Worm (Caenorhabditis elegans) whole organism, mixed stage, embryonic: ENCODE measurements around the gene K09B11.5.

ENCODE experiments used
- M03D4.4 ChIP-seq: sonication (generic microtip); optimal IDR thresholded peaks from 2 replicates; lab custom pipeline; 2017; ENCODE audit warnings: mild to moderate bottlenecking, missing genetic modification characterization, missing compliant biosample characterization
- bed-3 ChIP-seq: fragments of 200-800 bp; sonication (Bioruptor generic); optimal IDR thresholded peaks from 3 replicates; lab custom pipeline; 2018; ENCODE audit warnings: mild to moderate bottlenecking, missing genetic modification characterization, moderate library complexity, missing compliant biosample characterization
- blmp-1 ChIP-seq: fragments of 150-350 bp; optimal IDR thresholded peaks from 2 replicates; lab custom pipeline; 2014; ENCODE audit warnings: missing biosample characterization, missing genetic modification characterization
- ceh-39 ChIP-seq: fragments of 150-350 bp; optimal IDR thresholded peaks from 2 replicates; lab custom pipeline; 2014; ENCODE audit warnings: missing biosample characterization, missing genetic modification characterization
- ceh-43 ChIP-seq: fragments of 200-800 bp; sonication (Bioruptor generic); optimal IDR thresholded peaks from 2 replicates; lab custom pipeline; 2018; ENCODE audit warnings: mild to moderate bottlenecking, missing genetic modification characterization, moderate library complexity, missing compliant biosample characterization
- ceh-83 ChIP-seq: fragments of 200-800 bp; sonication (Bioruptor generic); optimal IDR thresholded peaks from 2 replicates; lab custom pipeline; 2018; ENCODE audit warnings: mild to moderate bottlenecking, missing genetic modification characterization, missing compliant biosample characterization
- ces-1 ChIP-seq: fragments of 150-350 bp; optimal IDR thresholded peaks from 2 replicates; lab custom pipeline; 2014; ENCODE audit warnings: missing biosample characterization, missing genetic modification reagents, missing genetic modification characterization
- cnd-1 ChIP-seq: fragments of 200-800 bp; sonication (Bioruptor generic); optimal IDR thresholded peaks from 2 replicates; lab custom pipeline; 2018; ENCODE audit warnings: mild to moderate bottlenecking, missing genetic modification characterization, missing compliant biosample characterization
- drap-1 ChIP-seq: fragments of 200-800 bp; sonication (Bioruptor generic); optimal IDR thresholded peaks from 3 replicates; lab custom pipeline; 2018; ENCODE audit warnings: mild to moderate bottlenecking, missing genetic modification characterization, missing compliant biosample characterization
- elt-1 ChIP-seq: sonication (generic microtip); optimal IDR thresholded peaks from 2 replicates; lab custom pipeline; 2017; ENCODE audit warnings: missing genetic modification characterization, mild to moderate bottlenecking, missing compliant biosample characterization, antibody characterized with exemption, moderate library complexity, borderline replicate concordance; ENCODE audit not compliant: insufficient read depth
- elt-3 ChIP-seq: fragments of 150-350 bp; optimal IDR thresholded peaks from 2 replicates; lab custom pipeline; 2014; ENCODE audit warnings: missing biosample characterization, missing genetic modification characterization
- flh-1 ChIP-seq: fragments of 200-800 bp; sonication (Bioruptor generic); optimal IDR thresholded peaks from 2 replicates; lab custom pipeline; 2018; ENCODE audit warnings: mild to moderate bottlenecking, missing genetic modification characterization, moderate library complexity, missing compliant biosample characterization
- ham-2 ChIP-seq: fragments of 200-800 bp; sonication (Bioruptor generic); optimal IDR thresholded peaks from 2 replicates; lab custom pipeline; 2018; ENCODE audit warnings: mild to moderate bottlenecking, missing genetic modification characterization, missing compliant biosample characterization
- hlh-1 ChIP-seq: fragments of 150-350 bp; optimal IDR thresholded peaks from 2 replicates; lab custom pipeline; 2014; ENCODE audit warnings: missing biosample characterization, missing genetic modification reagents, missing genetic modification characterization
- lin-13 ChIP-seq: fragments of 150-350 bp; optimal IDR thresholded peaks from 2 replicates; lab custom pipeline; 2014; ENCODE audit warnings: missing biosample characterization, missing genetic modification characterization
- lin-32 ChIP-seq: fragments of 200-800 bp; sonication (Bioruptor generic); optimal IDR thresholded peaks from 2 replicates; lab custom pipeline; 2018; ENCODE audit warnings: mild to moderate bottlenecking, missing genetic modification characterization, missing compliant biosample characterization
- lsy-2 ChIP-seq: fragments of 150-350 bp; optimal IDR thresholded peaks from 2 replicates; lab custom pipeline; 2014; ENCODE audit warnings: missing biosample characterization, missing genetic modification characterization
- mab-5 ChIP-seq: fragments of 150-350 bp; optimal IDR thresholded peaks from 2 replicates; lab custom pipeline; 2014; ENCODE audit warnings: missing biosample characterization, missing genetic modification characterization
- mep-1 ChIP-seq: fragments of 150-350 bp; optimal IDR thresholded peaks from 2 replicates; lab custom pipeline; 2017; ENCODE audit warnings: missing biosample characterization, missing genetic modification reagents, missing genetic modification characterization, inconsistent platforms
- mls-2 ChIP-seq: sonication (generic microtip); optimal IDR thresholded peaks from 2 replicates; lab custom pipeline; 2016; ENCODE audit warnings: mild to moderate bottlenecking, missing genetic modification characterization, moderate library complexity, missing compliant biosample characterization
- nhr-12 ChIP-seq: fragments of 150-350 bp; optimal IDR thresholded peaks from 2 replicates; lab custom pipeline; 2014; ENCODE audit warnings: missing biosample characterization, missing genetic modification characterization
- nhr-2 ChIP-seq: fragments of 150-350 bp; optimal IDR thresholded peaks from 2 replicates; lab custom pipeline; 2014; ENCODE audit warnings: missing biosample characterization, missing genetic modification characterization
- nhr-237 ChIP-seq: fragments of 150-350 bp; optimal IDR thresholded peaks from 2 replicates; lab custom pipeline; 2014; ENCODE audit warnings: missing biosample characterization, missing genetic modification characterization
- nhr-28 ChIP-seq: fragments of 150-350 bp; optimal IDR thresholded peaks from 2 replicates; lab custom pipeline; 2014; ENCODE audit warnings: missing biosample characterization, missing genetic modification characterization
- nhr-76 ChIP-seq: sonication (generic microtip); optimal IDR thresholded peaks from 2 replicates; lab custom pipeline; 2017; ENCODE audit warnings: missing biosample characterization, missing genetic modification characterization
- pha-4 ChIP-seq: fragments of 150-350 bp; optimal IDR thresholded peaks from 2 replicates; lab custom pipeline; 2018; ENCODE audit warnings: missing biosample characterization, missing genetic modification reagents, missing genetic modification characterization
- sem-2 ChIP-seq: fragments of 200-800 bp; sonication (Bioruptor generic); optimal IDR thresholded peaks from 2 replicates; lab custom pipeline; 2018; ENCODE audit warnings: mild to moderate bottlenecking, missing genetic modification characterization, missing compliant biosample characterization
- snpc-4 ChIP-seq: fragments of 150-350 bp; optimal IDR thresholded peaks from 2 replicates; lab custom pipeline; 2014; ENCODE audit warnings: missing biosample characterization, missing genetic modification characterization
- sptf-1 ChIP-seq: sonication (generic microtip); optimal IDR thresholded peaks from 2 replicates; lab custom pipeline; 2017; ENCODE audit warnings: mild to moderate bottlenecking, missing genetic modification characterization, moderate library complexity, missing compliant biosample characterization
- tbx-8 ChIP-seq: fragments of 200-800 bp; sonication (Bioruptor generic); optimal IDR thresholded peaks from 2 replicates; lab custom pipeline; 2018; ENCODE audit warnings: mild to moderate bottlenecking, missing genetic modification characterization, moderate library complexity, missing compliant biosample characterization
- unc-120 ChIP-seq: sonication (generic microtip); optimal IDR thresholded peaks from 2 replicates; lab custom pipeline; 2017; ENCODE audit warnings: missing genetic modification characterization, missing compliant biosample characterization; ENCODE audit not compliant: poor library complexity, severe bottlenecking
- unc-39 ChIP-seq: fragments of 150-350 bp; optimal IDR thresholded peaks from 2 replicates; lab custom pipeline; 2014; ENCODE audit warnings: missing biosample characterization, missing genetic modification characterization
- unc-62 ChIP-seq: fragments of 150-350 bp; optimal IDR thresholded peaks from 2 replicates; lab custom pipeline; 2014; ENCODE audit warnings: missing biosample characterization, missing genetic modification reagents, missing genetic modification characterization
- zip-8 ChIP-seq: fragments of 150-350 bp; optimal IDR thresholded peaks from 2 replicates; lab custom pipeline; 2014; ENCODE audit warnings: missing biosample characterization, missing genetic modification characterization
- ztf-11 ChIP-seq: fragments of 150-350 bp; optimal IDR thresholded peaks from 2 replicates; lab custom pipeline; 2014; ENCODE audit warnings: missing biosample characterization, missing genetic modification characterization

The K09B11.5 gene

ce11 chrIV:13396375-13396774 lies 37.4 kb downstream of the K09B11.5 start:
- TF ChIP-seq bed-3 (no peak), mab-5 (no peak), tbx-8 (no peak), sptf-1 (no peak), ham-2 (GFP tag; lab: Kevin White, UChicago) (no peak), blmp-1 (tag; lab: Kevin White, UChicago) (no peak), nhr-28 (tag; lab: Kevin White, UChicago) (no peak), drap-1 (GFP tag; lab: Kevin White, UChicago) (no peak), hlh-1 (tag; lab: Kevin White, UChicago) (no peak), M03D4.4 (tag; lab: Kevin White, UChicago) (no peak), pha-4 (tag; lab: Kevin White, UChicago) (no peak), nhr-237 (tag; lab: Kevin White, UChicago) (no peak)

- no peak for TF ChIP-seq nhr-28 (tag; lab: Kevin White, UChicago)
- no peak for TF ChIP-seq ceh-83
- no peak for TF ChIP-seq lsy-2 (tag; lab: Kevin White, UChicago)
- TF ChIP-seq unc-62 = peak; percentile 37
- TF ChIP-seq lin-32 (GFP tag; lab: Kevin White, UChicago) = no peak
- TF ChIP-seq tbx-8 = no peak
- peak; percentile 57 for TF ChIP-seq ces-1 (GFP tag; lab: Kevin White, UChicago)
- TF ChIP-seq nhr-2 (tag; lab: Kevin White, UChicago) = no peak
- TF ChIP-seq nhr-76 = no peak
- TF ChIP-seq elt-1 (tag; lab: Kevin White, UChicago) = peak; percentile 60
- TF ChIP-seq sptf-1 = no peak
- no peak for TF ChIP-seq drap-1 (GFP tag; lab: Kevin White, UChicago)
- peak; percentile 62 for TF ChIP-seq unc-120 (tag; lab: Kevin White, UChicago)
- TF ChIP-seq nhr-237 (tag; lab: Kevin White, UChicago) = peak; percentile 27
- TF ChIP-seq sem-2 = no peak
- no peak for TF ChIP-seq cnd-1 (tag; lab: Kevin White, UChicago)
- TF ChIP-seq lin-13 (tag; lab: Kevin White, UChicago) = no peak
- no peak for TF ChIP-seq ztf-11 (tag; lab: Kevin White, UChicago)
- TF ChIP-seq M03D4.4 (tag; lab: Kevin White, UChicago) = no peak
- TF ChIP-seq mep-1 = no peak
- no peak for TF ChIP-seq ceh-43 (GFP tag; lab: Kevin White, UChicago)
- no peak for TF ChIP-seq pha-4 (tag; lab: Kevin White, UChicago)
- TF ChIP-seq mls-2 (tag; lab: Kevin White, UChicago) = no peak
- TF ChIP-seq hlh-1 (tag; lab: Kevin White, UChicago) = no peak
- no peak for TF ChIP-seq ceh-39
- TF ChIP-seq elt-3 (tag; lab: Kevin White, UChicago) = peak; percentile 35
- no peak for TF ChIP-seq snpc-4
- no peak for TF ChIP-seq bed-3
- no peak for TF ChIP-seq blmp-1 (tag; lab: Kevin White, UChicago)
- TF ChIP-seq mab-5 = no peak
- TF ChIP-seq zip-8 (tag; lab: Kevin White, UChicago) = no peak
- no peak for TF ChIP-seq unc-39 (tag; lab: Kevin White, UChicago)
- peak; percentile 30 for TF ChIP-seq ham-2 (GFP tag; lab: Kevin White, UChicago)
- TF ChIP-seq nhr-12 (tag; lab: Kevin White, UChicago) = no peak
- no peak for TF ChIP-seq flh-1 (GFP tag; lab: Kevin White, UChicago)
Measured at ce11 chrIV:13395255-13395654, 38.5 kb downstream of the K09B11.5 start.

ce11 chrIV:13394686-13395085 lies 39.1 kb downstream of the K09B11.5 start:
- no peak for TF ChIP-seq lin-32 (GFP tag; lab: Kevin White, UChicago)
- peak; percentile 82 for TF ChIP-seq nhr-2 (tag; lab: Kevin White, UChicago)
- TF ChIP-seq ceh-43 (GFP tag; lab: Kevin White, UChicago) = no peak
- TF ChIP-seq pha-4 (tag; lab: Kevin White, UChicago) = no peak
- no peak for TF ChIP-seq nhr-12 (tag; lab: Kevin White, UChicago)
- no peak for TF ChIP-seq sem-2
- no peak for TF ChIP-seq drap-1 (GFP tag; lab: Kevin White, UChicago)
- TF ChIP-seq, all 35 proteins: peak for 1

ce11 chrIV:13393246-13393716 lies 40.5 kb downstream of the K09B11.5 start:
- TF ChIP-seq mab-5 (no peak), mls-2 (tag; lab: Kevin White, UChicago) (no peak), flh-1 (GFP tag; lab: Kevin White, UChicago) (no peak), M03D4.4 (tag; lab: Kevin White, UChicago) (no peak), ces-1 (GFP tag; lab: Kevin White, UChicago) (no peak), nhr-28 (tag; lab: Kevin White, UChicago) (no peak), zip-8 (tag; lab: Kevin White, UChicago) (no peak), elt-3 (tag; lab: Kevin White, UChicago) (no peak), ceh-39 (no peak), elt-1 (tag; lab: Kevin White, UChicago) (no peak), unc-62 (no peak), ceh-43 (GFP tag; lab: Kevin White, UChicago) (no peak), nhr-2 (tag; lab: Kevin White, UChicago) (no peak), unc-39 (tag; lab: Kevin White, UChicago) (no peak), unc-120 (tag; lab: Kevin White, UChicago) (no peak)
